Fruit fly (Drosophila melanogaster) whole organism, embryonic: ENCODE data around the gene CG32259.
A peak's percentile ranks its signal among the peaks of the same experiment; 100 is the strongest.

Experiments
- Awh ChIP-seq: fragments of 200-800 bp; sonication (Bioruptor generic); IDR thresholded peaks from 2 replicates; pipeline ENCODE4, ENCODE4 v1.3.6; 2022; ENCODE audit warnings: missing biosample characterization, missing genetic modification characterization
- B-H1 ChIP-seq: fragments of 200-800 bp; sonication (Bioruptor generic); IDR thresholded peaks from 3 replicates; pipeline ENCODE4 v1.3.6; 2022; ENCODE audit warnings: missing biosample characterization, missing genetic modification characterization
- C15 ChIP-seq: fragments of 200-800 bp; sonication (Bioruptor generic); IDR thresholded peaks from 3 replicates; pipeline ENCODE4 v1.3.6; 2022; ENCODE audit warnings: missing biosample characterization, missing genetic modification characterization
- CG10267 ChIP-seq: fragments of 200-800 bp; sonication (Bioruptor generic); optimal IDR thresholded peaks from 2 replicates; lab custom pipeline; 2018; ENCODE audit warnings: missing biosample characterization, mild to moderate bottlenecking, missing genetic modification characterization, moderate library complexity
- CG11695 ChIP-seq: fragments of 200-800 bp; sonication (Bioruptor generic); IDR thresholded peaks from 3 replicates; pipeline ENCODE4 v1.3.6; 2022; ENCODE audit warnings: missing biosample characterization, missing genetic modification characterization
- CG1603 ChIP-seq: fragments of 200-800 bp; sonication (Bioruptor generic); optimal IDR thresholded peaks from 2 replicates; lab custom pipeline; 2019; ENCODE audit warnings: missing biosample characterization, mild to moderate bottlenecking, missing genetic modification characterization, moderate library complexity
- CG17829 ChIP-seq: fragments of 200-800 bp; optimal IDR thresholded peaks from 2 replicates; lab custom pipeline; 2019; ENCODE audit warnings: missing biosample characterization, mild to moderate bottlenecking, missing genetic modification characterization, moderate library complexity
- CG2875 ChIP-seq: fragments of 200-800 bp; sonication (Bioruptor generic); optimal IDR thresholded peaks from 2 replicates; lab custom pipeline; 2017; ENCODE audit warnings: missing biosample characterization, mild to moderate bottlenecking, missing genetic modification characterization, missing genetic modification reagents
- CG4820 ChIP-seq: fragments of 200-800 bp; sonication (Bioruptor generic); optimal IDR thresholded peaks from 3 replicates; lab custom pipeline; 2016; ENCODE audit warnings: missing biosample characterization, missing genetic modification characterization
- CG7963 ChIP-seq: fragments of 200-800 bp; sonication (Bioruptor generic); IDR thresholded peaks from 3 replicates; pipeline ENCODE4 v1.3.6; 2022; ENCODE audit warnings: missing biosample characterization, missing genetic modification characterization; ENCODE audit not compliant: partially characterized antibody
- CG8478 ChIP-seq: fragments of >200 bp; optimal IDR thresholded peaks from 2 replicates; lab custom pipeline; 2018
- CHES-1-like ChIP-seq: fragments of 200-800 bp; sonication (Bioruptor generic); optimal IDR thresholded peaks from 2 replicates; lab custom pipeline; 2016; ENCODE audit warnings: missing biosample characterization, missing genetic modification characterization
- D ChIP-seq, 2 experiments: fragments of 200-800 bp in 1 of 2; fragments of >200 bp in 1 of 2; sonication (Bioruptor generic) in 1 of 2; optimal IDR thresholded peaks; 2 replicates in 1 of 2; 3 replicates in 1 of 2; lab custom pipeline; 2017; ENCODE audit warnings: mild to moderate bottlenecking in 1 of 2, missing biosample characterization in 1 of 2, missing genetic modification characterization in 1 of 2, missing genetic modification reagents in 1 of 2
- Dll ChIP-seq: fragments of 200-800 bp; sonication (Bioruptor generic); IDR thresholded peaks from 4 replicates; pipeline ENCODE4 v1.3.6; 2022; ENCODE audit warnings: missing biosample characterization, missing genetic modification characterization; ENCODE audit not compliant: partially characterized antibody
- Fer2 ChIP-seq: fragments of 200-800 bp; sonication (Bioruptor generic); optimal IDR thresholded peaks from 2 replicates; lab custom pipeline; 2018; ENCODE audit warnings: missing biosample characterization, mild to moderate bottlenecking, missing genetic modification characterization, moderate library complexity
- GATAe ChIP-seq: fragments of 200-800 bp; sonication (Bioruptor generic); conservative IDR thresholded peaks from 2 replicates; pipeline ENCODE4 v1.3.6; 2022; ENCODE audit warnings: missing biosample characterization, missing genetic modification characterization
- Gsc ChIP-seq: fragments of 200-800 bp; sonication (Bioruptor generic); IDR thresholded peaks from 2 replicates; pipeline ENCODE4 v1.3.6; 2022; ENCODE audit warnings: missing biosample characterization, missing genetic modification characterization
- HLHmδ ChIP-seq: fragments of 200-800 bp; sonication (Bioruptor generic); optimal IDR thresholded peaks from 2 replicates; lab custom pipeline; 2018; ENCODE audit warnings: missing biosample characterization, mild to moderate bottlenecking, missing genetic modification characterization, moderate library complexity
- Lim3 ChIP-seq: fragments of 200-800 bp; sonication (Bioruptor generic); IDR thresholded peaks from 2 replicates; pipeline ENCODE4 v1.3.6; 2022; ENCODE audit warnings: missing biosample characterization, missing genetic modification characterization
- MESR4 ChIP-seq: fragments of 200-800 bp; sonication (Bioruptor generic); optimal IDR thresholded peaks from 2 replicates; lab custom pipeline; 2018; ENCODE audit warnings: missing biosample characterization, mild to moderate bottlenecking, missing genetic modification characterization, moderate library complexity
- Max ChIP-seq: fragments of 200-800 bp; sonication (Bioruptor generic); optimal IDR thresholded peaks from 2 replicates; lab custom pipeline; 2016; ENCODE audit warnings: missing biosample characterization, mild to moderate bottlenecking, missing genetic modification characterization
- Nf-YA ChIP-seq: fragments of 200-800 bp; sonication (Bioruptor generic); IDR thresholded peaks from 2 replicates; pipeline ENCODE4 v1.3.6; 2022; ENCODE audit warnings: missing biosample characterization, missing genetic modification characterization
- Opbp ChIP-seq: fragments of 200-800 bp; sonication (Bioruptor generic); IDR thresholded peaks from 3 replicates; pipeline ENCODE4 v1.3.6; 2022; ENCODE audit warnings: missing biosample characterization, missing genetic modification characterization; ENCODE audit not compliant: partially characterized antibody
- Rfx ChIP-seq: fragments of 200-800 bp; sonication (Bioruptor generic); IDR thresholded peaks from 2 replicates; pipeline ENCODE4 v1.3.6; 2022; ENCODE audit warnings: missing biosample characterization, missing genetic modification characterization
- YL-1 ChIP-seq: fragments of 200-800 bp; sonication (Bioruptor generic); optimal IDR thresholded peaks from 3 replicates; lab custom pipeline; 2017; ENCODE audit warnings: missing biosample characterization, mild to moderate bottlenecking, missing genetic modification characterization
- amos ChIP-seq: fragments of 200-800 bp; sonication (Bioruptor generic); IDR thresholded peaks from 2 replicates; pipeline ENCODE4 v1.3.6; 2022; ENCODE audit warnings: missing biosample characterization, missing genetic modification characterization; ENCODE audit not compliant: partially characterized antibody
- cg ChIP-seq: fragments of 200-800 bp; sonication (Bioruptor generic); optimal IDR thresholded peaks from 3 replicates; lab custom pipeline; 2019; ENCODE audit warnings: missing biosample characterization, mild to moderate bottlenecking, missing genetic modification characterization, moderate library complexity
- chif ChIP-seq, 2 experiments: fragments of 200-800 bp; sonication (Bioruptor generic); optimal IDR thresholded peaks; 3 replicates each; lab custom pipeline; 2016; ENCODE audit warnings: missing biosample characterization in 2 of 2, missing genetic modification characterization in 2 of 2
- crol ChIP-seq: fragments of 200-800 bp; sonication (Bioruptor generic); IDR thresholded peaks from 2 replicates; pipeline ENCODE4 v1.3.6; 2022; ENCODE audit warnings: missing biosample characterization, missing genetic modification characterization
- crp ChIP-seq, 2 experiments: fragments of 200-800 bp; sonication (Bioruptor generic); optimal IDR thresholded peaks; 2 replicates in 1 of 2; 3 replicates in 1 of 2; lab custom pipeline; 2017; ENCODE audit warnings: missing biosample characterization in 2 of 2, missing genetic modification characterization in 2 of 2, mild to moderate bottlenecking in 1 of 2, moderate library complexity in 1 of 2
- gfzf ChIP-seq: fragments of 200-800 bp; sonication (Bioruptor generic); optimal IDR thresholded peaks from 2 replicates; lab custom pipeline; 2016; ENCODE audit warnings: missing biosample characterization, mild to moderate bottlenecking, missing genetic modification characterization, moderate library complexity
- mld ChIP-seq: fragments of 200-800 bp; sonication (Bioruptor generic); IDR thresholded peaks from 3 replicates; pipeline ENCODE4 v1.3.6; 2022; ENCODE audit warnings: missing biosample characterization, missing genetic modification characterization; ENCODE audit not compliant: partially characterized antibody
- nerfin-2 ChIP-seq: fragments of 200-800 bp; sonication (Bioruptor generic); IDR thresholded peaks from 2 replicates; pipeline ENCODE4 v1.3.6; 2022; ENCODE audit warnings: missing biosample characterization, missing genetic modification characterization; ENCODE audit not compliant: partially characterized antibody
- otp ChIP-seq: fragments of 200-800 bp; sonication (Bioruptor generic); IDR thresholded peaks from 3 replicates; pipeline ENCODE4, ENCODE4 v1.3.6; 2022; ENCODE audit warnings: missing biosample characterization, missing genetic modification characterization
- pfk ChIP-seq: fragments of 200-800 bp; sonication (Bioruptor generic); optimal IDR thresholded peaks from 2 replicates; lab custom pipeline; 2018; ENCODE audit warnings: missing biosample characterization, mild to moderate bottlenecking, missing genetic modification characterization, moderate library complexity
- pho ChIP-seq: fragments of 200-800 bp; sonication (Bioruptor generic); optimal IDR thresholded peaks from 2 replicates; lab custom pipeline; 2016; ENCODE audit warnings: missing biosample characterization, missing genetic modification characterization
- prd ChIP-seq, 3 experiments: fragments of >200 bp in 2 of 3; fragments of 200-800 bp in 1 of 3; sonication (Bioruptor generic) in 1 of 3; optimal IDR thresholded peaks in 2 of 3; IDR thresholded peaks in 1 of 3; 2 replicates in 2 of 3; 3 replicates in 1 of 3; pipeline versions ENCODE4 v1.3.6 to Lab custom; 2017 to 2022; ENCODE audit warnings: missing biosample characterization in 1 of 3, missing genetic modification characterization in 1 of 3
- pum ChIP-seq: fragments of 200-800 bp; sonication (Bioruptor generic); optimal IDR thresholded peaks from 2 replicates; lab custom pipeline; 2016; ENCODE audit warnings: missing biosample characterization, missing genetic modification characterization
- pzg ChIP-seq: fragments of 200-800 bp; sonication (Bioruptor generic); optimal IDR thresholded peaks from 3 replicates; lab custom pipeline; 2018; ENCODE audit warnings: missing biosample characterization, mild to moderate bottlenecking, missing genetic modification characterization, moderate library complexity
- slou ChIP-seq: fragments of 200-800 bp; sonication (Bioruptor generic); optimal IDR thresholded peaks from 3 replicates; lab custom pipeline; 2016; ENCODE audit warnings: missing biosample characterization, missing genetic modification characterization
- sna ChIP-seq: fragments of 200-800 bp; sonication (Bioruptor generic); IDR thresholded peaks from 2 replicates; pipeline ENCODE4 v1.3.6; 2022; ENCODE audit warnings: missing biosample characterization, missing genetic modification characterization; ENCODE audit not compliant: partially characterized antibody
- sqz ChIP-seq: fragments of 200-800 bp; sonication (Bioruptor generic); optimal IDR thresholded peaks from 3 replicates; lab custom pipeline; 2018; ENCODE audit warnings: missing biosample characterization, mild to moderate bottlenecking, missing genetic modification characterization
- sr ChIP-seq: fragments of 200-800 bp; sonication (Bioruptor generic); IDR thresholded peaks from 3 replicates; pipeline ENCODE4 v1.3.6; 2022; ENCODE audit warnings: missing biosample characterization, missing genetic modification characterization
- tio ChIP-seq: fragments of 200-800 bp; sonication (Bioruptor generic); optimal IDR thresholded peaks from 2 replicates; lab custom pipeline; 2017; ENCODE audit warnings: missing biosample characterization, missing genetic modification characterization, inconsistent platforms
- unc-4 ChIP-seq: fragments of 200-800 bp; sonication (Bioruptor generic); IDR thresholded peaks from 2 replicates; pipeline ENCODE4 v1.3.6; 2022; ENCODE audit warnings: missing biosample characterization, missing genetic modification characterization; ENCODE audit not compliant: partially characterized antibody

Gene CG32259

DNA sequence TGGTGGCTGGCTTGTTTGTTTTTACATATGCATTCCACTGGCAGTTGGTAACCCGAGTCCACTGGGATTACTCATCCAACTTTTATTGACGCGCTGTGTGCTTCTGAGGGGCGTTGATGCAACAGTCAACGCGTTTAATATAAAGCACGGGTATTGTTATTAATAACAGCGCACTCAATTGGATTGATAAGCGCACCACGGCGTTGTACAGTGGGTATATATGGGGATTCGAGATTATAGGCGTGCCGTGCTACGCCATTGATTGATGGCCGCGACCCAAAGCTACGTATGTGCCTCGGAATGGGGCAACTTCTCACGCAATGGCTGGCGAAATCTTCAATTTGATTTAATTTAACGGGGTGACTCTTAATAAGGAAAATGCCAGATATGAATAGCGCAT lies 38.0 kb downstream of the CG32259 start (continued):
- TF ChIP-seq tio (GFP tag; lab: Kevin White, UChicago) (no peak), B-H1 (GFP tag; lab: Robert Waterston, UW) (no peak)

DNA sequence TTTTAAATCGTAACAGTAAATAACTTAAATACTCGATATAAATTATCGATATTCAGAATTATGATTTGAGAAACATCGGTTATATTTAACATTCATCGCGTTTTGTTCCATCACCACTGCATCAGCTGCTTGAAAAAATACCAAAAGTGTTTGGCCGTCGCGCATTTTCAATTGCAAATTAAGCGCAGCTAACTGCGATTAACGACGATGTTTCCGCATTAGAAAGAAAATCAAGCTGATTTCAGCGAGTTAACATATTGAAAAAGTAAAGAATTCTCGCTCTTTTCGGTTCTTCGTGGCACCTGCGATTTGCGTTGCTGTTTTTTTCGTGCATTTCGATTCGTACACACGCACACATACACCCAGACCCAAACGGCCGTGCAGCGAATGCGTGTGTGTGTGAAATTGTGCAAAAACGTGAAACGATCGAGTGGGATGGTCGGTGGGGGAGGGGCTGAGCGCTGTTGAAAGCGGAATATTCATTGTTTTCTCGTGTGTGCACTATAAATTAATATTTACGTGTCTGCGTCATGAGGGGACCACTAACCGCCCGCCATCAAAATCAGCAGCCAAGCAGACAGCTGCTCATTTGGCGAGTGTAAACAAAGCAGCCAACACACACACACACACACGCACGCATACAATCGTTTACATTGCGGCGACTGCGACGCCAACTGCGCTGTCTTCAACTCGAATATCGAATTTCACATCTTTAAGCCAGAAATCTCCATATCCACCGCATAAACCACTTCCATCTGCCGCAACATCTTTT lies 39.1 kb downstream of the CG32259 start, which contains the start of gene Ack:
Ack (plus strand) TSS at position 115 of the 772 bp plus-strand sequence.
- TF ChIP-seq CG17829 (peak; percentile 5), CHES-1-like (GFP tag; lab: Kevin White, UChicago) (peak; percentile 44), CG7963 (GFP tag; lab: Robert Waterston, UW) (peak; percentile 58), chif (GFP tag; optimal IDR thresholded peaks at IDR 0.05; lab: Kevin White, UChicago) (no peak), pfk (GFP tag; lab: Kevin White, UChicago) (no peak), amos (peak; percentile 94), Lim3 (GFP tag; lab: Robert Waterston, UW) (no peak), crol (GFP tag; lab: Robert Waterston, UW) (0 out of 2 replicates have a peak, but pooled peaks have one; percentile 49), CG8478 (lab: Kevin White, UChicago) (peak; percentile 26), Dll (peak; percentile 90), Nf-YA (no peak), cg (peak; percentile 96), CG1603 (tag; lab: Kevin White, UChicago) (peak; percentile 42), nerfin-2 (peak; percentile 65), gfzf (peak; percentile 46), sqz (peak; percentile 46), MESR4 (GFP tag; lab: Kevin White, UChicago) (peak; percentile 57), sna (peak; percentile 64), pho (GFP tag; lab: Kevin White, UChicago) (no peak), D (optimal IDR thresholded peaks at IDR 0.05; lab: Kevin White, UChicago) (peak; percentile 58), D (GFP tag; optimal IDR thresholded peaks at IDR 0.05; lab: Kevin White, UChicago) (no peak), crp (GFP tag; optimal IDR thresholded peaks at IDR 0.05; lab: Kevin White, UChicago) (peak; percentile 10 to 89), Gsc (GFP tag; lab: Robert Waterston, UW) (no peak), otp (no peak; the same call in 2 of the 3 replicates), pzg (GFP tag; lab: Kevin White, UChicago) (peak; percentile 64), prd (optimal IDR thresholded peaks at IDR 0.05; lab: Kevin White, UChicago) (no peak), prd (GFP tag; IDR thresholded peaks at IDR 0.05; lab: Robert Waterston, UW) (no peak), HLHmδ (GFP tag; lab: Kevin White, UChicago) (peak; percentile 16), CG2875 (GFP tag; lab: Kevin White, UChicago) (no peak), Awh (GFP tag; lab: Robert Waterston, UW) (peak; percentile 55; the same call in 1 of the 2 replicates), mld (GFP tag; lab: Robert Waterston, UW) (peak; percentile 47), unc-4 (GFP tag; lab: Robert Waterston, UW) (peak; percentile 87), CG4820 (GFP tag; lab: Kevin White, UChicago) (no peak), Fer2 (no peak), CG10267 (tag; lab: Kevin White, UChicago) (peak; percentile 35), Max (no peak), CG11695 (GFP tag; lab: Robert Waterston, UW) (0 out of 3 replicates have a peak, but pooled peaks have one; percentile 21), slou (no peak), Rfx (GFP tag; lab: Robert Waterston, UW) (no peak), YL-1 (GFP tag; lab: Kevin White, UChicago) (peak; percentile 68), Opbp (GFP tag; lab: Robert Waterston, UW) (peak; percentile 82), sr (GFP tag; lab: Robert Waterston, UW) (peak; percentile 40; the same call in 1 of the 3 replicates), pum (no peak), C15 (GFP tag; lab: Robert Waterston, UW) (no peak), GATAe (GFP tag; lab: Robert Waterston, UW) (no peak)
